Fruit fly (Drosophila melanogaster) whole organism, embryonic: ENCODE data around the gene CG1979.
A peak's percentile ranks its signal among the peaks of the same experiment; 100 is the strongest.

ENCODE experiments used
- Atf-2 ChIP-seq: fragments of 200-800 bp; sonication (Bioruptor generic); optimal IDR thresholded peaks from 2 replicates; lab custom pipeline; 2016; ENCODE audit warnings: missing biosample characterization, missing genetic modification characterization
- CG10209 ChIP-seq: fragments of 200-800 bp; sonication (Bioruptor generic); optimal IDR thresholded peaks from 3 replicates; lab custom pipeline; 2017; ENCODE audit warnings: missing biosample characterization, mild to moderate bottlenecking, missing genetic modification characterization, missing genetic modification reagents
- CG10979 ChIP-seq: fragments of 200-800 bp; sonication (Bioruptor generic); optimal IDR thresholded peaks from 2 replicates; lab custom pipeline; 2018; ENCODE audit warnings: missing biosample characterization, mild to moderate bottlenecking, missing genetic modification characterization, moderate library complexity
- CG11560 ChIP-seq: fragments of 200-800 bp; sonication (Bioruptor generic); IDR thresholded peaks from 3 replicates; pipeline ENCODE4 v1.3.6; 2022; ENCODE audit warnings: missing biosample characterization, missing genetic modification characterization
- CG12104 ChIP-seq: fragments of 200-800 bp; sonication (Bioruptor generic); optimal IDR thresholded peaks from 3 replicates; lab custom pipeline; 2016; ENCODE audit warnings: missing biosample characterization, missing genetic modification characterization
- CG13123 ChIP-seq: fragments of 200-800 bp; sonication (Bioruptor generic); optimal IDR thresholded peaks from 2 replicates; lab custom pipeline; 2016; ENCODE audit warnings: missing biosample characterization, missing genetic modification characterization
- CG13424 ChIP-seq: fragments of 200-800 bp; sonication (Bioruptor generic); optimal IDR thresholded peaks from 2 replicates; lab custom pipeline; 2019; ENCODE audit warnings: missing biosample characterization, mild to moderate bottlenecking, missing genetic modification characterization, moderate library complexity
- CG15479 ChIP-seq: fragments of 200-800 bp; sonication (Bioruptor generic); optimal IDR thresholded peaks from 3 replicates; lab custom pipeline; 2019; ENCODE audit warnings: missing biosample characterization, mild to moderate bottlenecking, missing genetic modification characterization, moderate library complexity
- CG17186 ChIP-seq: fragments of 200-800 bp; sonication (Bioruptor generic); optimal IDR thresholded peaks from 3 replicates; lab custom pipeline; 2017; ENCODE audit warnings: missing biosample characterization, missing genetic modification reagents, missing genetic modification characterization
- CG17385 ChIP-seq: fragments of 200-800 bp; sonication (Bioruptor generic); optimal IDR thresholded peaks from 3 replicates; lab custom pipeline; 2018; ENCODE audit warnings: missing biosample characterization, mild to moderate bottlenecking, missing genetic modification characterization
- CG42726 ChIP-seq: fragments of 200-800 bp; sonication (Bioruptor generic); IDR thresholded peaks from 2 replicates; pipeline ENCODE4 v1.3.6; 2022; ENCODE audit warnings: missing biosample characterization, missing genetic modification characterization; ENCODE audit not compliant: partially characterized antibody
- CG4328 ChIP-seq: fragments of 200-800 bp; sonication (Bioruptor generic); optimal IDR thresholded peaks from 3 replicates; lab custom pipeline; 2017; ENCODE audit warnings: missing biosample characterization, missing genetic modification reagents, missing genetic modification characterization
- CG4360 ChIP-seq: fragments of 200-800 bp; sonication (Bioruptor generic); IDR thresholded peaks from 2 replicates; pipeline ENCODE4 v1.3.6; 2022; ENCODE audit warnings: missing biosample characterization, missing genetic modification characterization
- CG6272 ChIP-seq: fragments of 200-800 bp; sonication (Bioruptor generic); IDR thresholded peaks from 2 replicates; pipeline ENCODE4 v1.3.6; 2022; ENCODE audit warnings: missing biosample characterization, missing genetic modification characterization
- CG6813 ChIP-seq: fragments of 200-800 bp; sonication (Bioruptor generic); optimal IDR thresholded peaks from 2 replicates; lab custom pipeline; 2017; ENCODE audit warnings: missing biosample characterization, missing genetic modification characterization, mild to moderate bottlenecking, moderate library complexity, missing genetic modification reagents
- CG7987 ChIP-seq: fragments of 200-800 bp; sonication (Bioruptor generic); optimal IDR thresholded peaks from 2 replicates; lab custom pipeline; 2018; ENCODE audit warnings: missing biosample characterization, mild to moderate bottlenecking, missing genetic modification characterization, moderate library complexity
- CG8281 ChIP-seq: fragments of 200-800 bp; sonication (Bioruptor generic); optimal IDR thresholded peaks from 2 replicates; lab custom pipeline; 2018; ENCODE audit warnings: missing biosample characterization, mild to moderate bottlenecking, missing genetic modification characterization, moderate library complexity
- Camta ChIP-seq: fragments of 200-800 bp; sonication (Bioruptor generic); optimal IDR thresholded peaks from 2 replicates; lab custom pipeline; 2016; ENCODE audit warnings: missing biosample characterization, missing genetic modification characterization
- D ChIP-seq, 2 experiments: fragments of 200-800 bp in 1 of 2; fragments of >200 bp in 1 of 2; sonication (Bioruptor generic) in 1 of 2; optimal IDR thresholded peaks; 2 replicates in 1 of 2; 3 replicates in 1 of 2; lab custom pipeline; 2017; ENCODE audit warnings: mild to moderate bottlenecking in 1 of 2, missing biosample characterization in 1 of 2, missing genetic modification characterization in 1 of 2, missing genetic modification reagents in 1 of 2
- Dref ChIP-seq: fragments of 200-800 bp; sonication (Bioruptor generic); IDR thresholded peaks from 2 replicates; pipeline ENCODE4 v1.3.6; 2022; ENCODE audit warnings: missing biosample characterization, missing genetic modification characterization
- Hr78 ChIP-seq, 2 experiments: fragments of 200-800 bp in 1 of 2; fragments of >200 bp in 1 of 2; sonication (Bioruptor generic) in 1 of 2; optimal IDR thresholded peaks; 2 replicates each; lab custom pipeline; 2017 to 2019; ENCODE audit warnings: missing biosample characterization in 2 of 2, missing genetic modification characterization in 2 of 2, mild to moderate bottlenecking in 1 of 2, moderate library complexity in 1 of 2
- Lim3 ChIP-seq: fragments of 200-800 bp; sonication (Bioruptor generic); IDR thresholded peaks from 2 replicates; pipeline ENCODE4 v1.3.6; 2022; ENCODE audit warnings: missing biosample characterization, missing genetic modification characterization
- Mrtf ChIP-seq: fragments of 200-800 bp; sonication (Bioruptor generic); IDR thresholded peaks from 3 replicates; pipeline ENCODE4 v1.3.6; 2022; ENCODE audit warnings: missing biosample characterization, missing genetic modification characterization
- Myb ChIP-seq: fragments of 200-800 bp; sonication (Bioruptor generic); optimal IDR thresholded peaks from 2 replicates; lab custom pipeline; 2016; ENCODE audit warnings: missing biosample characterization, missing genetic modification characterization
- Neu2 ChIP-seq: fragments of 200-800 bp; sonication (Bioruptor generic); optimal IDR thresholded peaks from 3 replicates; lab custom pipeline; 2016; ENCODE audit warnings: missing biosample characterization, missing genetic modification characterization, borderline replicate concordance
- Nf-YC ChIP-seq: fragments of 200-800 bp; optimal IDR thresholded peaks from 3 replicates; lab custom pipeline; 2019; ENCODE audit warnings: missing biosample characterization, mild to moderate bottlenecking, missing genetic modification characterization, moderate library complexity
- NfI ChIP-seq: fragments of 200-800 bp; sonication (Bioruptor generic); optimal IDR thresholded peaks from 3 replicates; lab custom pipeline; 2018; ENCODE audit warnings: missing biosample characterization, mild to moderate bottlenecking, missing genetic modification characterization, moderate library complexity
- Oaz ChIP-seq: fragments of 200-800 bp; sonication (Bioruptor generic); IDR thresholded peaks from 2 replicates; pipeline ENCODE4 v1.3.6; 2022; ENCODE audit warnings: missing biosample characterization, missing genetic modification characterization
- Six4 ChIP-seq: fragments of 200-800 bp; sonication (Bioruptor generic); optimal IDR thresholded peaks from 2 replicates; lab custom pipeline; 2016; ENCODE audit warnings: missing biosample characterization, missing genetic modification characterization
- YL-1 ChIP-seq: fragments of 200-800 bp; sonication (Bioruptor generic); optimal IDR thresholded peaks from 3 replicates; lab custom pipeline; 2017; ENCODE audit warnings: missing biosample characterization, mild to moderate bottlenecking, missing genetic modification characterization
- bab2 ChIP-seq: fragments of 200-800 bp; sonication (Bioruptor generic); optimal IDR thresholded peaks from 2 replicates; lab custom pipeline; 2016; ENCODE audit warnings: missing biosample characterization, missing genetic modification characterization
- bsh ChIP-seq, 2 experiments: fragments of 200-800 bp; sonication (Bioruptor generic); optimal IDR thresholded peaks; 2 replicates each; lab custom pipeline; 2017 to 2018; ENCODE audit warnings: mild to moderate bottlenecking in 2 of 2, missing biosample characterization in 2 of 2, missing genetic modification characterization in 2 of 2, moderate library complexity in 1 of 2
- btn ChIP-seq: fragments of 200-800 bp; sonication (Bioruptor generic); optimal IDR thresholded peaks from 2 replicates; lab custom pipeline; 2016; ENCODE audit warnings: missing biosample characterization, missing genetic modification characterization
- cad ChIP-seq: fragments of >200 bp; optimal IDR thresholded peaks from 2 replicates; lab custom pipeline; 2017; ENCODE audit warnings: missing biosample characterization, missing genetic modification characterization
- dati ChIP-seq: fragments of 200-800 bp; sonication (Bioruptor generic); IDR thresholded peaks from 2 replicates; pipeline ENCODE4 v1.3.6; 2022; ENCODE audit warnings: missing biosample characterization, missing genetic modification characterization
- disco-r ChIP-seq: fragments of 200-800 bp; sonication (Bioruptor generic); optimal IDR thresholded peaks from 2 replicates; lab custom pipeline; 2016; ENCODE audit warnings: missing biosample characterization, missing genetic modification characterization
- dmrt11E ChIP-seq: fragments of 200-800 bp; sonication (Bioruptor generic); optimal IDR thresholded peaks from 3 replicates; lab custom pipeline; 2018; ENCODE audit warnings: missing biosample characterization, mild to moderate bottlenecking, missing genetic modification characterization, moderate library complexity
- dmrt99B ChIP-seq: fragments of 200-800 bp; sonication (Bioruptor generic); optimal IDR thresholded peaks from 2 replicates; lab custom pipeline; 2018; ENCODE audit warnings: missing biosample characterization, mild to moderate bottlenecking, missing genetic modification characterization, moderate library complexity
- eyg ChIP-seq: fragments of 200-800 bp; sonication (Bioruptor generic); optimal IDR thresholded peaks from 3 replicates; lab custom pipeline; 2016; ENCODE audit warnings: missing biosample characterization, missing genetic modification characterization
- fd102C ChIP-seq: fragments of 200-800 bp; sonication (Bioruptor generic); optimal IDR thresholded peaks from 2 replicates; lab custom pipeline; 2018; ENCODE audit warnings: missing biosample characterization, mild to moderate bottlenecking, missing genetic modification characterization, moderate library complexity
- luna ChIP-seq: fragments of 200-800 bp; sonication (Bioruptor generic); optimal IDR thresholded peaks from 2 replicates; lab custom pipeline; 2016; ENCODE audit warnings: missing biosample characterization, missing genetic modification characterization
- prd ChIP-seq, 3 experiments: fragments of >200 bp in 2 of 3; fragments of 200-800 bp in 1 of 3; sonication (Bioruptor generic) in 1 of 3; optimal IDR thresholded peaks in 2 of 3; IDR thresholded peaks in 1 of 3; 2 replicates in 2 of 3; 3 replicates in 1 of 3; pipeline versions ENCODE4 v1.3.6 to Lab custom; 2017 to 2022; ENCODE audit warnings: missing biosample characterization in 1 of 3, missing genetic modification characterization in 1 of 3
- salm ChIP-seq: fragments of 200-800 bp; sonication (Bioruptor generic); optimal IDR thresholded peaks from 2 replicates; lab custom pipeline; 2018; ENCODE audit warnings: missing biosample characterization, mild to moderate bottlenecking, missing genetic modification characterization
- sc ChIP-seq, 3 experiments: fragments of >200 bp in 2 of 3; fragments of 200-800 bp in 1 of 3; sonication (Bioruptor generic) in 1 of 3; optimal IDR thresholded peaks; 2 replicates in 2 of 3; 3 replicates in 1 of 3; lab custom pipeline; 2017; ENCODE audit warnings: mild to moderate bottlenecking in 1 of 3, missing biosample characterization in 1 of 3, missing genetic modification characterization in 1 of 3, missing genetic modification reagents in 1 of 3
- sens ChIP-seq: fragments of 200-800 bp; sonication (Bioruptor generic); peaks from one replicate; lab custom pipeline; 2016; ENCODE audit warnings: missing biosample characterization, missing genetic modification characterization
- shn ChIP-seq: fragments of 200-800 bp; sonication (Bioruptor generic); optimal IDR thresholded peaks from 3 replicates; lab custom pipeline; 2016; ENCODE audit warnings: missing biosample characterization, missing genetic modification characterization
- sim ChIP-seq: fragments of 200-800 bp; sonication (Bioruptor generic); IDR thresholded peaks from 2 replicates; pipeline ENCODE4 v1.3.6; 2022; ENCODE audit warnings: missing biosample characterization, missing genetic modification characterization
- z ChIP-seq: fragments of 200-800 bp; sonication (Bioruptor generic); IDR thresholded peaks from 3 replicates; pipeline ENCODE4 v1.3.6; 2022; ENCODE audit warnings: missing biosample characterization, missing genetic modification characterization

CG1979 gene

DNA sequence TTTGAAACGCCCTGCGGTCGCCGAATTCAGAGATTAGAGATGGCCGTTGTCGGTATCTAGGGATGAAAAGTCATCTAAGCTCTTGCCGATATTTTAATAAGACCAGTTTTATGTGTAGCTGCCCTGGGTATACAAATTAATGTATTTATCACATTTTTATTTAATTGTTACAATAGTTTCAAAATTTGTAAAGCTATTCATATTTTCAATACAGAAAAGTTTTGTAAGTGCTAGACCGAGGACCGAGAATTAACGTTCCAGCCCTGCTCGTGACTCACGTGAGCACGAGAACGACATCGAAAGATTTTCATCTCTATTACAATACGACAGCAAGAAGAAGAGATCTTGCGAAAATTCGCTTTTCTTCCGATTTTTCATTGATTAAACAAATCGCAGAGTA lies 12.7 kb downstream of the CG1979 start, which contains the start of the genes CG1105 and CG1965 (continued):
- TF ChIP-seq CG7987 (peak; percentile 74), luna (peak; percentile 81), dati (peak; percentile 69), Oaz (GFP tag; lab: Robert Waterston, UW) (peak; percentile 91), sc (optimal IDR thresholded peaks at IDR 0.05; lab: Kevin White, UChicago) (no peak), sc (GFP tag; optimal IDR thresholded peaks at IDR 0.05; lab: Kevin White, UChicago) (peak; percentile 68), CG6272 (peak; percentile 96), Hr78 (GFP tag; optimal IDR thresholded peaks at IDR 0.05; lab: Kevin White, UChicago) (peak in 1 of 2 experiments; percentile 32), CG17385 (GFP tag; lab: Kevin White, UChicago) (peak; percentile 98), CG4360 (peak; percentile 58), fd102C (peak; percentile 63), Lim3 (GFP tag; lab: Robert Waterston, UW) (peak; percentile 40; the same call in 1 of the 2 replicates), eyg (GFP tag; lab: Kevin White, UChicago) (peak; percentile 76), shn (GFP tag; lab: Kevin White, UChicago) (peak; percentile 94), bab2 (GFP tag; lab: Kevin White, UChicago) (peak; percentile 96), CG42726 (GFP tag; lab: Robert Waterston, UW) (peak; percentile 93), CG13424 (tag; lab: Kevin White, UChicago) (peak; percentile 94), CG15479 (GFP tag; lab: Kevin White, UChicago) (no peak), Nf-YC (tag; lab: Kevin White, UChicago) (peak; percentile 84), CG8281 (tag; lab: Kevin White, UChicago) (peak; percentile 65), Mrtf (peak; percentile 89), sim (GFP tag; lab: Robert Waterston, UW) (peak; percentile 81), YL-1 (GFP tag; lab: Kevin White, UChicago) (peak; percentile 86), CG10209 (peak; percentile 90), cad (GFP tag; lab: Kevin White, UChicago) (no peak), CG4328 (GFP tag; lab: Kevin White, UChicago) (peak; percentile 74), sens (GFP tag; lab: Kevin White, UChicago) (peak; percentile 99), Camta (peak; percentile 88), CG11560 (tag; lab: Robert Waterston, UW) (peak; percentile 85), CG13123 (GFP tag; lab: Kevin White, UChicago) (peak; percentile 88), salm (tag; lab: Kevin White, UChicago) (peak; percentile 82), CG12104 (GFP tag; lab: Kevin White, UChicago) (peak; percentile 90), CG17186 (peak; percentile 84), prd (optimal IDR thresholded peaks at IDR 0.05; lab: Kevin White, UChicago) (no peak), prd (GFP tag; IDR thresholded peaks at IDR 0.05; lab: Robert Waterston, UW) (peak; percentile 97), dmrt11E (tag; lab: Kevin White, UChicago) (peak; percentile 93), bsh (GFP tag; optimal IDR thresholded peaks at IDR 0.05; lab: Kevin White, UChicago) (peak in 1 of 2 experiments; percentile 91), CG10979 (tag; lab: Kevin White, UChicago) (peak; percentile 89), disco-r (peak; percentile 82), z (GFP tag; lab: Robert Waterston, UW) (0 out of 3 replicates have a peak, but pooled peaks have one; percentile 19), Myb (peak; percentile 83), dmrt99B (no peak), Neu2 (GFP tag; lab: Kevin White, UChicago) (peak; percentile 76), CG6813 (GFP tag; lab: Kevin White, UChicago) (peak; percentile 53), Atf-2 (GFP tag; lab: Kevin White, UChicago) (peak; percentile 89), btn (GFP tag; lab: Kevin White, UChicago) (peak; percentile 70), Six4 (GFP tag; lab: Kevin White, UChicago) (peak; percentile 94), NfI (GFP tag; lab: Kevin White, UChicago) (peak; percentile 89), D (optimal IDR thresholded peaks at IDR 0.05; lab: Kevin White, UChicago) (no peak), D (GFP tag; optimal IDR thresholded peaks at IDR 0.05; lab: Kevin White, UChicago) (peak; percentile 85), Dref (GFP tag; lab: Robert Waterston, UW) (peak; percentile 70)
